Worm (Caenorhabditis elegans): Measurements from ENCODE around the gene F30H5.3.

- TF ChIP-seq nhr-11 (tag; optimal IDR thresholded peaks at IDR 0.05) (no peak), ets-5 (GFP tag; IDR thresholded peaks at IDR 0.05) (no peak), ztf-11 (tag; optimal IDR thresholded peaks at IDR 0.05) (no peak), egl-27 (tag; optimal IDR thresholded peaks at IDR 0.05) (no peak), skn-1 (tag; optimal IDR thresholded peaks at IDR 0.05) (no peak), unc-62 (GFP tag; optimal IDR thresholded peaks at IDR 0.05) (no peak), mab-9 (GFP tag; IDR thresholded peaks at IDR 0.05) (no peak), nhr-20 (tag; optimal IDR thresholded peaks at IDR 0.05) (no peak), unc-98 (GFP tag; IDR thresholded peaks at IDR 0.05) (no peak), pqm-1 (tag; optimal IDR thresholded peaks at IDR 0.05) (no peak), pag-3 (tag; optimal IDR thresholded peaks at IDR 0.05; ENCODE audit: borderline replicate concordance, insufficient read depth) (no peak), nhr-28 (tag; optimal IDR thresholded peaks at IDR 0.05) (no peak), nhr-12 (tag; optimal IDR thresholded peaks at IDR 0.05) (no peak)
Observed at ce11 chrIII:475154-475553, 36.9 kb downstream of the F30H5.3 start, which contains the start of gene mat-3.
